Comparison of ENCODE assay signal across 4 worm cellular contexts in genomic region chrIV:12975981-12976380, ce11.
A peak's percentile ranks its signal among the peaks of the same experiment; 100 is the strongest.
TF ChIP-seq lines count a peak whose summit lies in the region.

TSS of gene dod-17 (plus strand) at chrIV:12976303.

TF ChIP-seq in whole organism, L1 larva, 84 proteins besides CTCF, POLR2A, EP300 and RAD21:
- peak; percentile 40 for TF ChIP-seq elt-2 (tag; optimal IDR thresholded peaks at IDR 0.05; lab: Kevin White, UChicago)
- no peak for TF ChIP-seq C04F5.9 (tag; optimal IDR thresholded peaks at IDR 0.05; lab: Kevin White, UChicago)
TF ChIP-seq in whole organism, L1 larva: peak in this region for 1.

TF ChIP-seq in whole organism, L2 larva, 48 proteins besides CTCF, POLR2A, EP300 and RAD21:
- peak; percentile 56 for TF ChIP-seq fos-1 (tag; optimal IDR thresholded peaks at IDR 0.05; lab: Kevin White, UChicago)
- no peak for TF ChIP-seq peb-1 (tag; optimal IDR thresholded peaks at IDR 0.05; lab: Kevin White, UChicago)

TF ChIP-seq in whole organism, L3 larva, 47 proteins besides CTCF, POLR2A, EP300 and RAD21:
- TF ChIP-seq ceh-16 (tag; optimal IDR thresholded peaks at IDR 0.05; lab: Kevin White, UChicago) = no peak
- TF ChIP-seq eor-1 (tag; optimal IDR thresholded peaks at IDR 0.05; lab: Kevin White, UChicago) = no peak
- TF ChIP-seq fos-1 (tag; optimal IDR thresholded peaks at IDR 0.05; lab: Kevin White, UChicago) = no peak
- peak; percentile 51 for TF ChIP-seq elt-2 (tag; optimal IDR thresholded peaks at IDR 0.05; lab: Kevin White, UChicago)
- no peak for TF ChIP-seq unc-39 (tag; optimal IDR thresholded peaks at IDR 0.05; lab: Kevin White, UChicago)
- no peak for TF ChIP-seq ZK546.5 (tag; optimal IDR thresholded peaks at IDR 0.05; lab: Kevin White, UChicago)
- TF ChIP-seq nhr-77 (tag; optimal IDR thresholded peaks at IDR 0.05; lab: Kevin White, UChicago) = no peak

TF ChIP-seq in whole organism, L4 larva, 104 proteins besides CTCF, POLR2A, EP300 and RAD21:
- no peak for TF ChIP-seq gei-8 (GFP tag; optimal IDR thresholded peaks at IDR 0.05; lab: Kevin White, UChicago)
- peak; percentile 35 for TF ChIP-seq pqm-1 (tag; optimal IDR thresholded peaks at IDR 0.05; lab: Kevin White, UChicago)
- no peak for TF ChIP-seq lsy-2 (tag; optimal IDR thresholded peaks at IDR 0.05; lab: Kevin White, UChicago)
- TF ChIP-seq zfp-2 (tag; optimal IDR thresholded peaks at IDR 0.05; lab: Kevin White, UChicago) = no peak
- no peak for TF ChIP-seq nhr-10 (tag; optimal IDR thresholded peaks at IDR 0.05; lab: Kevin White, UChicago)
- TF ChIP-seq ztf-7 (tag; optimal IDR thresholded peaks at IDR 0.05; lab: Kevin White, UChicago) = no peak
- no peak for TF ChIP-seq nhr-48 (tag; optimal IDR thresholded peaks at IDR 0.05; lab: Kevin White, UChicago)

Comparison
In these comparisons a context has a peak if more than half of its experiments do, and no peak if none do; other contexts are left out.
1. Of the 29 proteins assayed by ChIP-seq in both whole organism, L4 larva and whole organism, L1 larva: peak only in whole organism, L4 larva: pqm-1; only in whole organism, L1 larva: none; in both: none; in neither: 28.